Fruit fly (Drosophila melanogaster): ENCODE measurements around the gene CG13287.

The CG13287 gene

dm6 chr3L:5902189-5902765, 20.2 kb downstream of the CG13287 start, which contains the start of gene QC:
Gene QC (minus strand): TSS chr3L:5902456.
- TF ChIP-seq CG17801 (GFP tag; optimal IDR thresholded peaks at IDR 0.05; ENCODE audit: partially characterized antibody), result no peak

- no peak for TF ChIP-seq CG17801 (GFP tag; optimal IDR thresholded peaks at IDR 0.05; ENCODE audit: partially characterized antibody)
These were observed 21.9 kb downstream of the CG13287 start, which contains the start of gene CG32413 for dm6 chr3L:5903955-5904354. Gene CG32413 (minus strand): TSS chr3L:5904055.

dm6 chr3L:5906599-5906998, 24.5 kb downstream of the CG13287 start, which contains the start of gene CG10486:
Gene CG10486 (minus strand): TSS chr3L:5906699.
- no peak for TF ChIP-seq CG17801 (GFP tag; optimal IDR thresholded peaks at IDR 0.05; ENCODE audit: partially characterized antibody)

- TF ChIP-seq CG17801 (GFP tag; optimal IDR thresholded peaks at IDR 0.05; ENCODE audit: partially characterized antibody), result no peak
These were observed 25.0 kb downstream of the CG13287 start, which contains the start of gene CG13288 for dm6 chr3L:5907077-5907476. Gene CG13288 (plus strand): TSS chr3L:5907381.

- TF ChIP-seq CG17801 (GFP tag; optimal IDR thresholded peaks at IDR 0.05; ENCODE audit: partially characterized antibody), result no peak
These were observed 38.7 kb downstream of the CG13287 start for dm6 chr3L:5920778-5921177.

- no peak for TF ChIP-seq CG17801 (GFP tag; optimal IDR thresholded peaks at IDR 0.05; ENCODE audit: partially characterized antibody)
These were observed 39.1 kb downstream of the CG13287 start, which contains the start of gene PXo for dm6 chr3L:5921216-5921615. Gene PXo (minus strand): TSS chr3L:5921316.

- no peak for TF ChIP-seq CG17801 (GFP tag; optimal IDR thresholded peaks at IDR 0.05; ENCODE audit: partially characterized antibody)
These were observed 40.0 kb downstream of the CG13287 start, which contains the start of gene CG32407 for dm6 chr3L:5922005-5922685. Gene CG32407 (plus strand): TSS chr3L:5922055.

dm6 chr3L:5923646-5924122, 41.6 kb downstream of the CG13287 start, which contains the start of gene CG33523:
Gene CG33523 (plus strand): TSS chr3L:5923862.
- no peak for TF ChIP-seq CG17801 (GFP tag; optimal IDR thresholded peaks at IDR 0.05; ENCODE audit: partially characterized antibody)

dm6 chr3L:5926015-5926988, 44.2 kb downstream of the CG13287 start:
- TF ChIP-seq CG17801 (GFP tag; optimal IDR thresholded peaks at IDR 0.05; ENCODE audit: partially characterized antibody), result peak; percentile 74

dm6 chr3L:5927536-5927935, 45.4 kb downstream of the CG13287 start:
- no peak for TF ChIP-seq CG17801 (GFP tag; optimal IDR thresholded peaks at IDR 0.05; ENCODE audit: partially characterized antibody)

- TF ChIP-seq CG17801 (GFP tag; optimal IDR thresholded peaks at IDR 0.05; ENCODE audit: partially characterized antibody), result peak; percentile 4
These were observed 50.3 kb downstream of the CG13287 start, which contains the start of gene Rcc1 for dm6 chr3L:5932363-5932914. Gene Rcc1 (minus strand): TSS chr3L:5932773.

All from ovary, adult (tissue).